Fruit fly (Drosophila melanogaster): ENCODE results near the gene sowah.

sowah gene

dm6 chr3L:12526433-12527113 lies 45.8 kb downstream of the sowah start, which contains the start of gene eIF2beta (continued):
- no peak for TF ChIP-seq CG11093 (GFP tag; IDR thresholded peaks at IDR 0.05)
- TF ChIP-seq inv (GFP tag; IDR thresholded peaks at IDR 0.05; ENCODE audit: partially characterized antibody): no peak
- no peak for TF ChIP-seq vnd (GFP tag; IDR thresholded peaks at IDR 0.05; ENCODE audit: partially characterized antibody)
- no peak for TF ChIP-seq CG8281 (tag; optimal IDR thresholded peaks at IDR 0.05)
- TF ChIP-seq cato (GFP tag; optimal IDR thresholded peaks at IDR 0.05; ENCODE audit: borderline replicate concordance): no peak
- TF ChIP-seq Neu2 (GFP tag; optimal IDR thresholded peaks at IDR 0.05; ENCODE audit: borderline replicate concordance): no peak
- no peak for TF ChIP-seq CG3995 (GFP tag; optimal IDR thresholded peaks at IDR 0.05)
- TF ChIP-seq bbx (GFP tag; IDR thresholded peaks at IDR 0.05; ENCODE audit: partially characterized antibody): no peak
- no peak for TF ChIP-seq CG6689 (GFP tag; IDR thresholded peaks at IDR 0.05)
- no peak for TF ChIP-seq Taf1 (GFP tag; IDR thresholded peaks at IDR 0.05)
- no peak for TF ChIP-seq Hr3 (GFP tag; optimal IDR thresholded peaks at IDR 0.05)
- TF ChIP-seq CG2120 (GFP tag; optimal IDR thresholded peaks at IDR 0.05): peak; percentile 3
- peak; percentile 29 for TF ChIP-seq CG34376 (GFP tag; optimal IDR thresholded peaks at IDR 0.05)
- TF ChIP-seq NK7.1 (GFP tag; optimal IDR thresholded peaks at IDR 0.05): no peak
- TF ChIP-seq CG6765 (GFP tag; optimal IDR thresholded peaks at IDR 0.05): peak; percentile 33
- peak; percentile 20; the same call in 1 of the 2 replicates for TF ChIP-seq CG32532 (GFP tag; IDR thresholded peaks at IDR 0.05)
- no peak for TF ChIP-seq CG6175 (GFP tag; IDR thresholded peaks at IDR 0.05)
- TF ChIP-seq cwo (GFP tag; optimal IDR thresholded peaks at IDR 0.05): no peak
- peak; percentile 65 for TF ChIP-seq CG4424 (GFP tag; optimal IDR thresholded peaks at IDR 0.05)
- TF ChIP-seq Sin3A (optimal IDR thresholded peaks at IDR 0.05): peak; percentile 55
- no peak for TF ChIP-seq pb (GFP tag; optimal IDR thresholded peaks at IDR 0.05)
- no peak for TF ChIP-seq CHES-1-like (GFP tag; optimal IDR thresholded peaks at IDR 0.05)
- TF ChIP-seq slbo (GFP tag; IDR thresholded peaks at IDR 0.05): no peak
- no peak for TF ChIP-seq CG6791 (GFP tag; IDR thresholded peaks at IDR 0.05; ENCODE audit: partially characterized antibody)
- no peak for TF ChIP-seq Dip3 (GFP tag; optimal IDR thresholded peaks at IDR 0.05)
- no peak for TF ChIP-seq CG7556 (GFP tag; optimal IDR thresholded peaks at IDR 0.05)
- no peak for TF ChIP-seq repo (GFP tag; optimal IDR thresholded peaks at IDR 0.05)
- no peak for TF ChIP-seq Eip74EF (GFP tag; optimal IDR thresholded peaks at IDR 0.05)
- TF ChIP-seq CG10543 (GFP tag; optimal IDR thresholded peaks at IDR 0.05): peak; percentile 27
- peak; percentile 70 for TF ChIP-seq CG4707 (GFP tag; optimal IDR thresholded peaks at IDR 0.05)
- no peak for TF ChIP-seq zfh2 (GFP tag; optimal IDR thresholded peaks at IDR 0.05)
- TF ChIP-seq kni (GFP tag; optimal IDR thresholded peaks at IDR 0.05): peak; percentile 79
- TF ChIP-seq CG17912 (GFP tag; optimal IDR thresholded peaks at IDR 0.05): peak; percentile 49
- peak; percentile 14 for TF ChIP-seq CG15479 (GFP tag; optimal IDR thresholded peaks at IDR 0.05)
- no peak for TF ChIP-seq gem (tag; optimal IDR thresholded peaks at IDR 0.05)
- peak; percentile 15 for TF ChIP-seq CG18764 (GFP tag; optimal IDR thresholded peaks at IDR 0.05)
- TF ChIP-seq Fer1 (GFP tag; optimal IDR thresholded peaks at IDR 0.05): peak; percentile 64
- peak; percentile 46 for TF ChIP-seq stwl (tag; optimal IDR thresholded peaks at IDR 0.05)
- TF ChIP-seq nom (GFP tag; optimal IDR thresholded peaks at IDR 0.05): peak; percentile 58
- no peak for TF ChIP-seq danr (GFP tag; IDR thresholded peaks at IDR 0.05)
- no peak for TF ChIP-seq ATbp (GFP tag; optimal IDR thresholded peaks at IDR 0.05)
- no peak for TF ChIP-seq ERR (GFP tag; optimal IDR thresholded peaks at IDR 0.05)
- TF ChIP-seq Deaf1 (tag; optimal IDR thresholded peaks at IDR 0.05): no peak
- no peak for TF ChIP-seq CG9932 (GFP tag; IDR thresholded peaks at IDR 0.05)
- peak; percentile 92 for TF ChIP-seq sens (GFP tag)
- TF ChIP-seq CG14014 (GFP tag; IDR thresholded peaks at IDR 0.05): no peak; the same call in 1 of the 2 replicates
- TF ChIP-seq CG6683 (GFP tag; optimal IDR thresholded peaks at IDR 0.05): no peak
- TF ChIP-seq CG16779 (GFP tag; IDR thresholded peaks at IDR 0.05): no peak
- TF ChIP-seq MTF-1 (GFP tag; optimal IDR thresholded peaks at IDR 0.05; ENCODE audit: borderline replicate concordance): peak; percentile 79
- no peak for TF ChIP-seq usp (GFP tag; optimal IDR thresholded peaks at IDR 0.05)
